Worm (Caenorhabditis elegans): ENCODE measurements around the gene fbxb-108.

- no peak for TF ChIP-seq him-1 (tag; optimal IDR thresholded peaks at IDR 0.05)
- no peak for TF ChIP-seq T07F8.4 (tag; optimal IDR thresholded peaks at IDR 0.05)
- TF ChIP-seq hmg-1.2 (GFP tag; IDR thresholded peaks at IDR 0.05): no peak
- no peak for TF ChIP-seq lin-35 (GFP tag; optimal IDR thresholded peaks at IDR 0.05)
- no peak for TF ChIP-seq ccch-3 (GFP tag; optimal IDR thresholded peaks at IDR 0.05)
- no peak for TF ChIP-seq cebp-2 (GFP tag; IDR thresholded peaks at IDR 0.05)
These were observed 22.5 kb upstream of the fbxb-108 start, which contains the start of gene T05A8.7 for ce11 chrII:2742251-2742650.

Measured in whole organism, young adult.